Fruit fly (Drosophila melanogaster) S2 (cell line): ENCODE measurements around the gene CG4658.

Experiments used
- CG8478 ChIP-seq: fragments of >200 bp; optimal IDR thresholded peaks from 2 replicates; lab custom pipeline; 2018
- CTCF ChIP-seq, 2 experiments: fragments of >200 bp; optimal IDR thresholded peaks; 2 replicates each; lab custom pipeline; 2018

- TF ChIP-seq CTCF (optimal IDR thresholded peaks at IDR 0.05; lab: Kevin White, UChicago) (no peak), CG8478 (lab: Kevin White, UChicago) (no peak)
Measured at dm6 chr2L:9981809-9982208, 24.9 kb downstream of the CG4658 start.
